Worm (Caenorhabditis elegans): ENCODE data around the gene seu-1.

ce11 chrIV:6369489-6369888 is 40.0 kb downstream of the seu-1 start:
- TF ChIP-seq ama-1 (optimal IDR thresholded peaks at IDR 0.05): no peak
- TF ChIP-seq pqm-1 (tag; optimal IDR thresholded peaks at IDR 0.05): no peak
- no peak for TF ChIP-seq elt-4 (tag; optimal IDR thresholded peaks at IDR 0.05)
- TF ChIP-seq pha-4 (tag; optimal IDR thresholded peaks at IDR 0.05): no peak
- no peak for TF ChIP-seq K02D7.2 (tag; optimal IDR thresholded peaks at IDR 0.05)
- TF ChIP-seq ceh-9 (tag; optimal IDR thresholded peaks at IDR 0.05): no peak
- TF ChIP-seq hlh-30 (tag; optimal IDR thresholded peaks at IDR 0.05; ENCODE audit: insufficient read depth): no peak
- no peak for TF ChIP-seq ceh-45 (GFP tag; IDR thresholded peaks at IDR 0.05)
- TF ChIP-seq ceh-19 (GFP tag; optimal IDR thresholded peaks at IDR 0.05): no peak
- TF ChIP-seq ceh-18 (tag; optimal IDR thresholded peaks at IDR 0.05): no peak
